Worm (Caenorhabditis elegans): Measurements from ENCODE around the gene flr-1.

ce11 chrX:13463793-13464192 lies 7.5 kb upstream of the flr-1 start, which contains the start of gene F02D10.2:
- TF ChIP-seq C38D4.7 (GFP tag; optimal IDR thresholded peaks at IDR 0.05) (no peak), ceh-24 (tag; optimal IDR thresholded peaks at IDR 0.05) (no peak), rnt-1 (tag; optimal IDR thresholded peaks at IDR 0.05) (no peak), dmd-4 (tag; optimal IDR thresholded peaks at IDR 0.05; ENCODE audit: borderline replicate concordance) (no peak), ref-2 (tag; optimal IDR thresholded peaks at IDR 0.05) (no peak), hlh-6 (tag; optimal IDR thresholded peaks at IDR 0.05) (no peak)
